Fruit fly (Drosophila melanogaster): Measurements from ENCODE around the gene CG18088.

Gene CG18088

dm6 chr2L:8951184-8951934 lies 16.0 kb upstream of the CG18088 start, which contains the start of gene C1GalTA (continued):
- TF ChIP-seq schlank (tag; optimal IDR thresholded peaks at IDR 0.05): peak; percentile 78
- peak; percentile 95 for TF ChIP-seq CG7372 (GFP tag; IDR thresholded peaks at IDR 0.05)
- peak; percentile 98 for TF ChIP-seq CG1233 (GFP tag; optimal IDR thresholded peaks at IDR 0.05)

dm6 chr2L:8952194-8953037 lies 14.9 kb upstream of the CG18088 start:
- TF ChIP-seq Jarid2 (GFP tag; optimal IDR thresholded peaks at IDR 0.05) (peak; percentile 16), amos (GFP tag; IDR thresholded peaks at IDR 0.05; ENCODE audit: partially characterized antibody) (peak; percentile 83), gt (GFP tag; IDR thresholded peaks at IDR 0.05) (no peak), disco-r (GFP tag; optimal IDR thresholded peaks at IDR 0.05) (no peak), al (GFP tag; IDR thresholded peaks at IDR 0.05) (peak; percentile 25; the same call in 1 of the 2 replicates), phol (tag; optimal IDR thresholded peaks at IDR 0.05) (peak; percentile 35), BtbVII (GFP tag; optimal IDR thresholded peaks at IDR 0.05) (peak; percentile 11), Xrp1 (GFP tag; IDR thresholded peaks at IDR 0.05) (peak; percentile 61; the same call in 1 of the 2 replicates), dati (GFP tag; IDR thresholded peaks at IDR 0.05) (no peak), CG12071 (GFP tag; optimal IDR thresholded peaks at IDR 0.05) (peak; percentile 30), CG3838 (GFP tag; optimal IDR thresholded peaks at IDR 0.05) (no peak), crc (GFP tag; optimal IDR thresholded peaks at IDR 0.05) (no peak), CG30403 (GFP tag; optimal IDR thresholded peaks at IDR 0.05) (peak; percentile 34), gem (tag; optimal IDR thresholded peaks at IDR 0.05) (peak; percentile 61), nau (GFP tag; optimal IDR thresholded peaks at IDR 0.05) (peak; percentile 11), CG33213 (GFP tag; optimal IDR thresholded peaks at IDR 0.05) (peak; percentile 51), pzg (GFP tag; optimal IDR thresholded peaks at IDR 0.05) (peak; percentile 9), CG10431 (GFP tag; optimal IDR thresholded peaks at IDR 0.05) (no peak), CG3995 (GFP tag; optimal IDR thresholded peaks at IDR 0.05) (peak; percentile 10), Dad (GFP tag; optimal IDR thresholded peaks at IDR 0.05) (no peak), Elba2 (GFP tag; optimal IDR thresholded peaks at IDR 0.05) (peak; percentile 26), Camta (GFP tag; optimal IDR thresholded peaks at IDR 0.05) (no peak), CG31441 (GFP tag; IDR thresholded peaks at IDR 0.05) (0 out of 2 replicates have a peak, but pooled peaks have one; percentile 37), Spps (tag; optimal IDR thresholded peaks at IDR 0.05) (no peak), CG5180 (GFP tag; optimal IDR thresholded peaks at IDR 0.05) (peak; percentile 5), Med (GFP tag) (peak; percentile 93), Deaf1 (tag; optimal IDR thresholded peaks at IDR 0.05) (no peak), schlank (tag; optimal IDR thresholded peaks at IDR 0.05) (peak; percentile 5), Hmr (GFP tag; optimal IDR thresholded peaks at IDR 0.05) (peak; percentile 54), salm (tag; optimal IDR thresholded peaks at IDR 0.05) (no peak), CG7271 (tag; optimal IDR thresholded peaks at IDR 0.05) (no peak), Lhr (GFP tag; optimal IDR thresholded peaks at IDR 0.05) (peak; percentile 44), dimm (GFP tag; IDR thresholded peaks at IDR 0.05) (no peak), CG43689 (GFP tag; IDR thresholded peaks at IDR 0.05) (no peak), CG18599 (GFP tag; optimal IDR thresholded peaks at IDR 0.05) (peak; percentile 79), Antp (GFP tag; optimal IDR thresholded peaks at IDR 0.05) (peak; percentile 49), CG3065 (GFP tag; optimal IDR thresholded peaks at IDR 0.05) (peak; percentile 30), CG15601 (tag; optimal IDR thresholded peaks at IDR 0.05) (no peak), Ada2b (GFP tag; IDR thresholded peaks at IDR 0.05) (peak; percentile 27; the same call in 1 of the 2 replicates), Scr (GFP tag; IDR thresholded peaks at IDR 0.05; ENCODE audit: partially characterized antibody) (peak; percentile 51; the same call in 1 of the 2 replicates), Fer2 (tag; optimal IDR thresholded peaks at IDR 0.05) (no peak), sim (GFP tag; IDR thresholded peaks at IDR 0.05) (peak; percentile 20; the same call in 1 of the 2 replicates), CG3847 (GFP tag; IDR thresholded peaks at IDR 0.05) (peak; percentile 37; the same call in 1 of the 2 replicates)

Measured in whole organism, embryonic.